Fruit fly (Drosophila melanogaster) whole organism, embryonic: ENCODE data around the gene CG15773.

Experiments
- Antp ChIP-seq: fragments of 200-800 bp; sonication (Bioruptor generic); optimal IDR thresholded peaks from 3 replicates; lab custom pipeline; 2016; ENCODE audit warnings: missing biosample characterization, missing genetic modification characterization
- Atf6 ChIP-seq: fragments of 200-800 bp; sonication (Bioruptor generic); IDR thresholded peaks from 2 replicates; pipeline ENCODE4 v1.3.6; 2022; ENCODE audit warnings: missing biosample characterization, missing genetic modification characterization
- Awh ChIP-seq: fragments of 200-800 bp; sonication (Bioruptor generic); IDR thresholded peaks from 2 replicates; pipeline ENCODE4, ENCODE4 v1.3.6; 2022; ENCODE audit warnings: missing biosample characterization, missing genetic modification characterization
- Blimp-1 ChIP-seq: fragments of 200-800 bp; sonication (Bioruptor generic); optimal IDR thresholded peaks from 3 replicates; lab custom pipeline; 2018; ENCODE audit warnings: missing biosample characterization, missing genetic modification characterization, mild to moderate bottlenecking, moderate library complexity, missing genetic modification reagents
- Bteb2 ChIP-seq: fragments of 200-800 bp; sonication (Bioruptor generic); optimal IDR thresholded peaks from 2 replicates; lab custom pipeline; 2016; ENCODE audit warnings: missing biosample characterization, missing genetic modification characterization
- C15 ChIP-seq: fragments of 200-800 bp; sonication (Bioruptor generic); IDR thresholded peaks from 3 replicates; pipeline ENCODE4 v1.3.6; 2022; ENCODE audit warnings: missing biosample characterization, missing genetic modification characterization
- CG10959 ChIP-seq: fragments of 200-800 bp; sonication (Bioruptor generic); IDR thresholded peaks from 2 replicates; pipeline ENCODE4 v1.3.6; 2022; ENCODE audit warnings: missing biosample characterization, missing genetic modification characterization
- CG11085 ChIP-seq: fragments of 200-800 bp; sonication (Bioruptor generic); IDR thresholded peaks from 2 replicates; pipeline ENCODE4 v1.3.6; 2022; ENCODE audit warnings: missing biosample characterization, missing genetic modification characterization
- CG11247 ChIP-seq: fragments of 200-800 bp; sonication (Bioruptor generic); IDR thresholded peaks from 2 replicates; pipeline ENCODE4 v1.3.6; 2022; ENCODE audit warnings: missing biosample characterization, missing genetic modification characterization
- CG11723 ChIP-seq: fragments of 200-800 bp; sonication (Bioruptor generic); optimal IDR thresholded peaks from 2 replicates; lab custom pipeline; 2017; ENCODE audit warnings: missing biosample characterization, mild to moderate bottlenecking, missing genetic modification characterization
- CG13424 ChIP-seq: fragments of 200-800 bp; sonication (Bioruptor generic); optimal IDR thresholded peaks from 2 replicates; lab custom pipeline; 2019; ENCODE audit warnings: missing biosample characterization, mild to moderate bottlenecking, missing genetic modification characterization, moderate library complexity
- CG14860 ChIP-seq: fragments of 200-800 bp; sonication (Bioruptor generic); IDR thresholded peaks from 3 replicates; pipeline ENCODE4 v1.3.6; 2022; ENCODE audit warnings: missing biosample characterization, missing genetic modification characterization; ENCODE audit not compliant: partially characterized antibody
- CG15696 ChIP-seq: fragments of 200-800 bp; sonication (Bioruptor generic); optimal IDR thresholded peaks from 2 replicates; lab custom pipeline; 2019; ENCODE audit warnings: missing biosample characterization, mild to moderate bottlenecking, missing genetic modification characterization, moderate library complexity
- CG17568 ChIP-seq: fragments of 200-800 bp; sonication (Bioruptor generic); optimal IDR thresholded peaks from 2 replicates; lab custom pipeline; 2018; ENCODE audit warnings: missing biosample characterization, mild to moderate bottlenecking, missing genetic modification characterization, moderate library complexity
- CG18011 ChIP-seq: fragments of 200-800 bp; sonication (Bioruptor generic); optimal IDR thresholded peaks from 2 replicates; lab custom pipeline; 2017; ENCODE audit warnings: missing biosample characterization, missing genetic modification characterization, mild to moderate bottlenecking, moderate library complexity, missing genotype
- CG1832 ChIP-seq: fragments of 200-800 bp; sonication (Bioruptor generic); optimal IDR thresholded peaks from 2 replicates; lab custom pipeline; 2017; ENCODE audit warnings: missing biosample characterization, mild to moderate bottlenecking, missing genetic modification characterization, inconsistent platforms
- CG2875 ChIP-seq: fragments of 200-800 bp; sonication (Bioruptor generic); optimal IDR thresholded peaks from 2 replicates; lab custom pipeline; 2017; ENCODE audit warnings: missing biosample characterization, mild to moderate bottlenecking, missing genetic modification characterization, missing genetic modification reagents
- CG31441 ChIP-seq: fragments of 200-800 bp; sonication (Bioruptor generic); IDR thresholded peaks from 2 replicates; pipeline ENCODE4 v1.3.6; 2022; ENCODE audit warnings: missing biosample characterization, missing genetic modification characterization
- CG34422 ChIP-seq: fragments of 200-800 bp; sonication (Bioruptor generic); IDR thresholded peaks from 3 replicates; pipeline ENCODE4 v1.3.6; 2022; ENCODE audit warnings: missing biosample characterization, missing genetic modification characterization
- CG4424 ChIP-seq: fragments of 200-800 bp; sonication (Bioruptor generic); optimal IDR thresholded peaks from 3 replicates; lab custom pipeline; 2016; ENCODE audit warnings: missing biosample characterization, missing genetic modification characterization
- CG5245 ChIP-seq: fragments of 200-800 bp; sonication (Bioruptor generic); optimal IDR thresholded peaks from 3 replicates; lab custom pipeline; 2016; ENCODE audit warnings: missing biosample characterization, missing genetic modification characterization
- CG8281 ChIP-seq: fragments of 200-800 bp; sonication (Bioruptor generic); optimal IDR thresholded peaks from 2 replicates; lab custom pipeline; 2018; ENCODE audit warnings: missing biosample characterization, mild to moderate bottlenecking, missing genetic modification characterization, moderate library complexity
- D19A ChIP-seq: fragments of 200-800 bp; optimal IDR thresholded peaks from 3 replicates; lab custom pipeline; 2019; ENCODE audit warnings: missing biosample characterization, mild to moderate bottlenecking, missing genetic modification characterization, moderate library complexity
- Doc3 ChIP-seq: fragments of 200-800 bp; sonication (Bioruptor generic); IDR thresholded peaks from 3 replicates; pipeline ENCODE4 v1.3.6; 2022; ENCODE audit warnings: missing biosample characterization, missing genetic modification characterization; ENCODE audit not compliant: partially characterized antibody
- Drgx ChIP-seq: fragments of 200-800 bp; sonication (Bioruptor generic); IDR thresholded peaks from 2 replicates; pipeline ENCODE4 v1.3.6; 2022; ENCODE audit warnings: missing biosample characterization, missing genetic modification characterization
- HmgD ChIP-seq: fragments of 200-800 bp; sonication (Bioruptor generic); optimal IDR thresholded peaks from 3 replicates; lab custom pipeline; 2016; ENCODE audit warnings: missing biosample characterization, missing genetic modification characterization
- Myb ChIP-seq: fragments of 200-800 bp; sonication (Bioruptor generic); optimal IDR thresholded peaks from 2 replicates; lab custom pipeline; 2016; ENCODE audit warnings: missing biosample characterization, missing genetic modification characterization
- Nf-YA ChIP-seq: fragments of 200-800 bp; sonication (Bioruptor generic); IDR thresholded peaks from 2 replicates; pipeline ENCODE4 v1.3.6; 2022; ENCODE audit warnings: missing biosample characterization, missing genetic modification characterization
- Oli ChIP-seq: fragments of 200-800 bp; sonication (Bioruptor generic); optimal IDR thresholded peaks from 2 replicates; lab custom pipeline; 2018; ENCODE audit warnings: missing biosample characterization, mild to moderate bottlenecking, missing genetic modification characterization, moderate library complexity
- Poxn ChIP-seq: fragments of 200-800 bp; sonication (Bioruptor generic); IDR thresholded peaks from 2 replicates; pipeline ENCODE4 v1.3.6; 2022; ENCODE audit warnings: missing biosample characterization, missing genetic modification characterization
- Rx ChIP-seq: fragments of 200-800 bp; sonication (Bioruptor generic); IDR thresholded peaks from 2 replicates; pipeline ENCODE4 v1.3.6; 2022; ENCODE audit warnings: missing biosample characterization, missing genetic modification characterization
- Sox100B ChIP-seq: fragments of 200-800 bp; sonication (Bioruptor generic); optimal IDR thresholded peaks from 3 replicates; lab custom pipeline; 2018; ENCODE audit warnings: missing biosample characterization, mild to moderate bottlenecking, missing genetic modification characterization
- aop ChIP-seq: fragments of 200-800 bp; sonication (Bioruptor generic); IDR thresholded peaks from 2 replicates; pipeline ENCODE4 v1.3.6; 2022; ENCODE audit warnings: missing biosample characterization, missing genetic modification characterization
- ato ChIP-seq: fragments of 200-800 bp; sonication (Bioruptor generic); IDR thresholded peaks from 2 replicates; pipeline ENCODE4 v1.3.6; 2022; ENCODE audit warnings: missing biosample characterization, missing genetic modification characterization; ENCODE audit not compliant: partially characterized antibody
- btn ChIP-seq: fragments of 200-800 bp; sonication (Bioruptor generic); optimal IDR thresholded peaks from 2 replicates; lab custom pipeline; 2016; ENCODE audit warnings: missing biosample characterization, missing genetic modification characterization
- chif ChIP-seq, 2 experiments: fragments of 200-800 bp; sonication (Bioruptor generic); optimal IDR thresholded peaks; 3 replicates each; lab custom pipeline; 2016; ENCODE audit warnings: missing biosample characterization in 2 of 2, missing genetic modification characterization in 2 of 2
- ci ChIP-seq: fragments of 200-800 bp; sonication (Bioruptor generic); IDR thresholded peaks from 3 replicates; pipeline ENCODE4 v1.3.6; 2022; ENCODE audit warnings: missing biosample characterization, missing genetic modification characterization
- cwo ChIP-seq: fragments of 200-800 bp; sonication (Bioruptor generic); optimal IDR thresholded peaks from 3 replicates; lab custom pipeline; 2017; ENCODE audit warnings: missing biosample characterization, missing genetic modification characterization, mild to moderate bottlenecking, moderate library complexity, missing genetic modification reagents
- dimm ChIP-seq: fragments of 200-800 bp; sonication (Bioruptor generic); IDR thresholded peaks from 2 replicates; pipeline ENCODE4 v1.3.6; 2022; ENCODE audit warnings: missing biosample characterization, missing genetic modification characterization
- gcm ChIP-seq: fragments of 200-800 bp; sonication (Bioruptor generic); optimal IDR thresholded peaks from 2 replicates; lab custom pipeline; 2019; ENCODE audit warnings: missing biosample characterization, mild to moderate bottlenecking, missing genetic modification characterization, moderate library complexity
- grn ChIP-seq: fragments of 200-800 bp; sonication (Bioruptor generic); optimal IDR thresholded peaks from 3 replicates; lab custom pipeline; 2017; ENCODE audit warnings: missing biosample characterization, missing genetic modification characterization
- ham ChIP-seq: fragments of 200-800 bp; sonication (Bioruptor generic); IDR thresholded peaks from 2 replicates; pipeline ENCODE4 v1.3.6; 2022; ENCODE audit warnings: missing biosample characterization, missing genetic modification characterization
- her ChIP-seq: fragments of 200-800 bp; sonication (Bioruptor generic); optimal IDR thresholded peaks from 2 replicates; lab custom pipeline; 2016; ENCODE audit warnings: missing biosample characterization, missing genetic modification characterization
- klu ChIP-seq: fragments of 200-800 bp; sonication (Bioruptor generic); IDR thresholded peaks from 2 replicates; pipeline ENCODE4 v1.3.6; 2022; ENCODE audit warnings: missing biosample characterization, missing genetic modification characterization
- lmd ChIP-seq: fragments of 200-800 bp; sonication (Bioruptor generic); IDR thresholded peaks from 2 replicates; pipeline ENCODE4 v1.3.6; 2022; ENCODE audit warnings: missing biosample characterization, missing genetic modification characterization
- mld ChIP-seq: fragments of 200-800 bp; sonication (Bioruptor generic); IDR thresholded peaks from 3 replicates; pipeline ENCODE4 v1.3.6; 2022; ENCODE audit warnings: missing biosample characterization, missing genetic modification characterization; ENCODE audit not compliant: partially characterized antibody
- oc ChIP-seq: fragments of 200-800 bp; sonication (Bioruptor generic); optimal IDR thresholded peaks from 2 replicates; lab custom pipeline; 2018; ENCODE audit warnings: missing biosample characterization, mild to moderate bottlenecking, missing genetic modification characterization, moderate library complexity
- pfk ChIP-seq: fragments of 200-800 bp; sonication (Bioruptor generic); optimal IDR thresholded peaks from 2 replicates; lab custom pipeline; 2018; ENCODE audit warnings: missing biosample characterization, mild to moderate bottlenecking, missing genetic modification characterization, moderate library complexity
- pros ChIP-seq: fragments of 200-800 bp; sonication (Bioruptor generic); optimal IDR thresholded peaks from 3 replicates; lab custom pipeline; 2019; ENCODE audit warnings: missing biosample characterization, mild to moderate bottlenecking, missing genetic modification characterization, moderate library complexity
- tup ChIP-seq: fragments of 200-800 bp; sonication (Bioruptor generic); optimal IDR thresholded peaks from 2 replicates; lab custom pipeline; 2016; ENCODE audit warnings: missing biosample characterization, mild to moderate bottlenecking, missing genetic modification characterization, moderate library complexity

Gene CG15773

dm6 chrX:5737676-5738220 is 5.2 kb downstream of the CG15773 start, which contains the start of gene Snx27 (continued):
- TF ChIP-seq klu (peak; percentile 11), Sox100B (GFP tag; lab: Kevin White, UChicago) (no peak), Rx (GFP tag; lab: Robert Waterston, UW) (no peak), Blimp-1 (peak; percentile 93), aop (GFP tag; lab: Robert Waterston, UW) (no peak), pfk (peak; percentile 18), pros (GFP tag; lab: Kevin White, UChicago) (no peak), Antp (GFP tag; lab: Kevin White, UChicago) (peak; percentile 64), Poxn (GFP tag; lab: Robert Waterston, UW) (no peak), dimm (GFP tag; lab: Robert Waterston, UW) (no peak), Drgx (no peak), D19A (tag; lab: Kevin White, UChicago) (peak; percentile 16), CG31441 (GFP tag; lab: Robert Waterston, UW) (peak; percentile 39; the same call in 1 of the 2 replicates), CG15696 (no peak), ham (GFP tag; lab: Robert Waterston, UW) (no peak), CG14860 (GFP tag; lab: Robert Waterston, UW) (peak; percentile 99), mld (GFP tag; lab: Robert Waterston, UW) (peak; percentile 99), CG34422 (GFP tag; lab: Robert Waterston, UW) (peak; percentile 37; the same call in 1 of the 3 replicates), CG17568 (peak; percentile 19), tup (GFP tag; lab: Kevin White, UChicago) (peak; percentile 25), her (GFP tag; lab: Kevin White, UChicago) (peak; percentile 100), ci (GFP tag; lab: Robert Waterston, UW) (peak; percentile 70), btn (GFP tag; lab: Kevin White, UChicago) (no peak), oc (peak; percentile 47), CG10959 (no peak), gcm (GFP tag; lab: Kevin White, UChicago) (peak; percentile 31), CG11247 (GFP tag; lab: Robert Waterston, UW) (peak; percentile 59; the same call in 1 of the 2 replicates), CG18011 (no peak), chif (GFP tag; optimal IDR thresholded peaks at IDR 0.05; lab: Kevin White, UChicago) (peak; percentile 23 to 25), C15 (GFP tag; lab: Robert Waterston, UW) (no peak), Bteb2 (GFP tag; lab: Kevin White, UChicago) (peak; percentile 56), ato (GFP tag; lab: Robert Waterston, UW) (peak; percentile 100), CG8281 (tag; lab: Kevin White, UChicago) (no peak), CG4424 (GFP tag; lab: Kevin White, UChicago) (no peak), CG11723 (GFP tag; lab: Kevin White, UChicago) (peak; percentile 3), CG1832 (GFP tag; lab: Kevin White, UChicago) (no peak), Awh (GFP tag; lab: Robert Waterston, UW) (no peak), Oli (no peak), HmgD (GFP tag; lab: Kevin White, UChicago) (peak; percentile 81), Nf-YA (GFP tag; lab: Robert Waterston, UW) (no peak), CG5245 (GFP tag; lab: Kevin White, UChicago) (peak; percentile 24), CG13424 (tag; lab: Kevin White, UChicago) (no peak), grn (GFP tag; lab: Kevin White, UChicago) (no peak), CG11085 (GFP tag; lab: Robert Waterston, UW) (peak; percentile 54; the same call in 1 of the 2 replicates), CG2875 (no peak), Doc3 (GFP tag; lab: Robert Waterston, UW) (peak; percentile 97), lmd (GFP tag; lab: Robert Waterston, UW) (peak; percentile 35; the same call in 1 of the 2 replicates), Atf6 (GFP tag; lab: Robert Waterston, UW) (0 out of 2 replicates have a peak, but pooled peaks have one; percentile 8), Myb (GFP tag; lab: Kevin White, UChicago) (peak; percentile 99), cwo (no peak)
